Worm (Caenorhabditis elegans): ENCODE measurements around the gene C25D7.5.

- no peak for TF ChIP-seq hmg-4 (GFP tag; optimal IDR thresholded peaks at IDR 0.05)
- no peak for TF ChIP-seq scrt-1 (GFP tag; IDR thresholded peaks at IDR 0.05)
- TF ChIP-seq flt-1 (GFP tag; IDR thresholded peaks at IDR 0.05): no peak
- no peak for TF ChIP-seq ama-1 (optimal IDR thresholded peaks at IDR 0.05)
- no peak for TF ChIP-seq B0310.2 (tag; optimal IDR thresholded peaks at IDR 0.05)
Observed at ce11 chrV:15058423-15058822, 6.0 kb downstream of the C25D7.5 start.

Data from whole organism, early embryonic.